Worm (Caenorhabditis elegans) whole organism, L1 larva: ENCODE measurements around the gene F32G8.3.

Experiments
- ceh-63 ChIP-seq: fragments of 200-800 bp; sonication (Bioruptor generic); optimal IDR thresholded peaks from 2 replicates; lab custom pipeline; 2018; ENCODE audit warnings: mild to moderate bottlenecking, missing genetic modification characterization, missing compliant biosample characterization
- egl-27 ChIP-seq, 2 experiments: fragments of 150-350 bp in 1 of 2; sonication (generic microtip); optimal IDR thresholded peaks; 3 replicates each; lab custom pipeline; 2017 to 2018; ENCODE audit warnings: missing biosample characterization in 2 of 2, missing genetic modification characterization in 2 of 2, missing genetic modification reagents in 2 of 2

ce11 chrV:10535325-10535724 is 19.8 kb downstream of the F32G8.3 start:
- TF ChIP-seq egl-27 (tag; optimal IDR thresholded peaks at IDR 0.05; lab: Kevin White, UChicago) (no peak), ceh-63 (GFP tag; lab: Kevin White, UChicago) (no peak)
